Fruit fly (Drosophila melanogaster): ENCODE measurements around the gene Snmp1.

Snmp1 gene

DNA sequence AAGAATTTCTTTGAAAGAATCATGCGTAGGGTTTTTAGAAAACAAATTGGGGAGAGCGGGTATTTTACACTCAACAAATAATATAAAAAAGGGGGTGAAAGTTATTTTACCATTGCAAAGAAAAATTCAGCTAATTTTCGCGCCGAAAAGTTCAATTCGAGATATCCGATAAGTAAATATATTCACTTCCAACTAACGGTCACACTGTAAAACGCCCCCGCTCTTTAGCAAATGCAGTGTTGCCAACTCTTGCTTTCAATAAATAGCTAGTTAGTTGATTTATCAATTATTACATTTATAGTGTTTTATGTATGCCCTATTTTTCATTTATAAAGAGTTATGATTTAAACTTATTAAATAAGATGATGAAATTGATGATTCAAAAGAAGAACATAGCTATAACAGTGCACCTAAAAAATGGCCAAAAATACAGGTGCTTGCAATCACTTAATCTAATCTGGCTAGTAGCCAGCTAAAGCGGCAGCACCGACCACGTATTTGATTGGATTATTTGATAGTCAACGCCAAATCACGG is 29.7 kb downstream of the Snmp1 start, which contains the start of gene meigo (continued):
- TF ChIP-seq croc (GFP tag; conservative IDR thresholded peaks at IDR 0.05) (no peak; the same call in 2 of the 3 replicates), ERR (GFP tag; optimal IDR thresholded peaks at IDR 0.05) (peak; percentile 37), Antp (GFP tag; optimal IDR thresholded peaks at IDR 0.05) (peak; percentile 17), CG10366 (GFP tag; IDR thresholded peaks at IDR 0.05) (peak; percentile 39; the same call in 1 of the 2 replicates), CG7963 (GFP tag; IDR thresholded peaks at IDR 0.05; ENCODE audit: partially characterized antibody) (no peak), dati (GFP tag; IDR thresholded peaks at IDR 0.05) (no peak), H2.0 (GFP tag; IDR thresholded peaks at IDR 0.05) (no peak), CG13287 (GFP tag; IDR thresholded peaks at IDR 0.05; ENCODE audit: partially characterized antibody) (0 out of 2 replicates have a peak, but pooled peaks have one; percentile 36), cad (GFP tag; optimal IDR thresholded peaks at IDR 0.05) (no peak), Max (GFP tag; optimal IDR thresholded peaks at IDR 0.05) (peak; percentile 70), lilli (GFP tag; optimal IDR thresholded peaks at IDR 0.05) (peak; percentile 84), chm (GFP tag; IDR thresholded peaks at IDR 0.05) (no peak), CG10565 (GFP tag; optimal IDR thresholded peaks at IDR 0.05) (no peak), ftz-f1 (GFP tag; optimal IDR thresholded peaks at IDR 0.05) (peak; percentile 0), CG16863 (GFP tag; optimal IDR thresholded peaks at IDR 0.05) (peak; percentile 54), CG2678 (tag; optimal IDR thresholded peaks at IDR 0.05) (no peak), CG31441 (GFP tag; IDR thresholded peaks at IDR 0.05) (no peak; the same call in none of the 2 replicates), kni (GFP tag; optimal IDR thresholded peaks at IDR 0.05) (peak; percentile 43), Eip74EF (GFP tag; optimal IDR thresholded peaks at IDR 0.05) (no peak), B-H2 (GFP tag; optimal IDR thresholded peaks at IDR 0.05) (peak; percentile 80), pan (optimal IDR thresholded peaks at IDR 0.05) (no peak), pan (GFP tag; optimal IDR thresholded peaks at IDR 0.05 in 1 of 2, IDR thresholded peaks at IDR 0.05 in 1 of 2) (peak in 1 of 2 experiments; percentile 60), CG6689 (GFP tag; IDR thresholded peaks at IDR 0.05) (peak; percentile 60; the same call in 1 of the 2 replicates), Abd-B (GFP tag; optimal IDR thresholded peaks at IDR 0.05) (peak; percentile 90), CG6765 (GFP tag; optimal IDR thresholded peaks at IDR 0.05) (no peak), CG13775 (GFP tag; optimal IDR thresholded peaks at IDR 0.05) (peak; percentile 55), CG2116 (GFP tag; optimal IDR thresholded peaks at IDR 0.05) (peak; percentile 85), Myb (GFP tag; optimal IDR thresholded peaks at IDR 0.05) (peak; percentile 20), chinmo (GFP tag; IDR thresholded peaks at IDR 0.05; ENCODE audit: partially characterized antibody) (0 out of 4 replicates have a peak, but pooled peaks have one; percentile 21), caup (GFP tag; optimal IDR thresholded peaks at IDR 0.05; ENCODE audit: severe bottlenecking) (no peak), CG12219 (GFP tag; optimal IDR thresholded peaks at IDR 0.05) (no peak), disco-r (GFP tag; optimal IDR thresholded peaks at IDR 0.05) (no peak), Nf-YC (tag; optimal IDR thresholded peaks at IDR 0.05) (peak; percentile 84), pb (GFP tag; optimal IDR thresholded peaks at IDR 0.05) (peak; percentile 36), seq (GFP tag; IDR thresholded peaks at IDR 0.05) (no peak), bbx (GFP tag; IDR thresholded peaks at IDR 0.05; ENCODE audit: partially characterized antibody) (no peak; the same call in 1 of the 2 replicates), dm (GFP tag; optimal IDR thresholded peaks at IDR 0.05) (peak; percentile 32), CG18599 (GFP tag; optimal IDR thresholded peaks at IDR 0.05) (no peak), slbo (GFP tag; IDR thresholded peaks at IDR 0.05) (peak; percentile 70), CG12744 (GFP tag; optimal IDR thresholded peaks at IDR 0.05) (peak; percentile 28), hkb (optimal IDR thresholded peaks at IDR 0.05) (peak; percentile 90), hkb (GFP tag; IDR thresholded peaks at IDR 0.05) (peak; percentile 62), dan (GFP tag; IDR thresholded peaks at IDR 0.05) (no peak), grn (GFP tag; optimal IDR thresholded peaks at IDR 0.05) (peak; percentile 99), CG1233 (GFP tag; optimal IDR thresholded peaks at IDR 0.05) (peak; percentile 47), CG18619 (GFP tag; optimal IDR thresholded peaks at IDR 0.05) (peak; percentile 55), MESR4 (GFP tag; optimal IDR thresholded peaks at IDR 0.05) (no peak), tup (GFP tag; optimal IDR thresholded peaks at IDR 0.05) (no peak), CG11247 (GFP tag; IDR thresholded peaks at IDR 0.05) (peak; percentile 53; the same call in 1 of the 2 replicates), CG34422 (GFP tag; IDR thresholded peaks at IDR 0.05) (no peak; the same call in 2 of the 3 replicates)
